Fruit fly (Drosophila melanogaster) whole organism, adult: Measurements from ENCODE around the gene tub.

Source experiments
- CG12768 ChIP-seq: fragments of 200-800 bp; sonication (Bioruptor generic); optimal IDR thresholded peaks from 2 replicates; lab custom pipeline; 2017; ENCODE audit warnings: missing biosample characterization, missing genetic modification characterization, mild to moderate bottlenecking, moderate library complexity, missing genetic modification reagents
- CG33017 ChIP-seq: fragments of 200-800 bp; sonication (Bioruptor generic); optimal IDR thresholded peaks from 2 replicates; lab custom pipeline; 2018; ENCODE audit warnings: missing biosample characterization, mild to moderate bottlenecking, missing genetic modification characterization, moderate library complexity
- CG7045 ChIP-seq: fragments of 200-800 bp; sonication (Bioruptor generic); optimal IDR thresholded peaks from 2 replicates; lab custom pipeline; 2017; ENCODE audit warnings: missing biosample characterization, mild to moderate bottlenecking, missing genetic modification characterization
- CG7101 ChIP-seq: fragments of 200-800 bp; sonication (Bioruptor generic); optimal IDR thresholded peaks from 2 replicates; lab custom pipeline; 2018; ENCODE audit warnings: missing biosample characterization, mild to moderate bottlenecking, missing genetic modification characterization, moderate library complexity
- Clk ChIP-seq: fragments of 200-800 bp; sonication (Bioruptor generic); optimal IDR thresholded peaks from 2 replicates; lab custom pipeline; 2017; ENCODE audit warnings: missing biosample characterization, missing genetic modification characterization
- Hr96 ChIP-seq: fragments of 200-800 bp; sonication (Bioruptor generic); optimal IDR thresholded peaks from 2 replicates; lab custom pipeline; 2016; ENCODE audit warnings: missing biosample characterization, missing genetic modification characterization
- Mnt ChIP-seq: fragments of 200-800 bp; sonication (Bioruptor generic); optimal IDR thresholded peaks from 2 replicates; lab custom pipeline; 2016; ENCODE audit warnings: missing biosample characterization, mild to moderate bottlenecking, missing genetic modification characterization
- cic ChIP-seq: fragments of 200-800 bp; sonication (Bioruptor generic); optimal IDR thresholded peaks from 2 replicates; lab custom pipeline; 2017; ENCODE audit warnings: missing biosample characterization, mild to moderate bottlenecking, missing genetic modification characterization, moderate library complexity
- cnc ChIP-seq, 2 experiments: fragments of >200 bp; optimal IDR thresholded peaks; 2 replicates each; lab custom pipeline; 2017
- kay ChIP-seq: fragments of 200-800 bp; sonication (Bioruptor generic); peaks from one replicate; lab custom pipeline; 2016; ENCODE audit warnings: missing biosample characterization, missing genetic modification characterization, borderline replicate concordance
- tj ChIP-seq: fragments of 200-800 bp; sonication (Bioruptor generic); optimal IDR thresholded peaks from 3 replicates; lab custom pipeline; 2017; ENCODE audit warnings: missing biosample characterization, mild to moderate bottlenecking, missing genetic modification characterization, moderate library complexity
- toe ChIP-seq: fragments of 200-800 bp; sonication (Bioruptor generic); optimal IDR thresholded peaks from 2 replicates; lab custom pipeline; 2016; ENCODE audit warnings: missing biosample characterization, missing genetic modification characterization

DNA sequence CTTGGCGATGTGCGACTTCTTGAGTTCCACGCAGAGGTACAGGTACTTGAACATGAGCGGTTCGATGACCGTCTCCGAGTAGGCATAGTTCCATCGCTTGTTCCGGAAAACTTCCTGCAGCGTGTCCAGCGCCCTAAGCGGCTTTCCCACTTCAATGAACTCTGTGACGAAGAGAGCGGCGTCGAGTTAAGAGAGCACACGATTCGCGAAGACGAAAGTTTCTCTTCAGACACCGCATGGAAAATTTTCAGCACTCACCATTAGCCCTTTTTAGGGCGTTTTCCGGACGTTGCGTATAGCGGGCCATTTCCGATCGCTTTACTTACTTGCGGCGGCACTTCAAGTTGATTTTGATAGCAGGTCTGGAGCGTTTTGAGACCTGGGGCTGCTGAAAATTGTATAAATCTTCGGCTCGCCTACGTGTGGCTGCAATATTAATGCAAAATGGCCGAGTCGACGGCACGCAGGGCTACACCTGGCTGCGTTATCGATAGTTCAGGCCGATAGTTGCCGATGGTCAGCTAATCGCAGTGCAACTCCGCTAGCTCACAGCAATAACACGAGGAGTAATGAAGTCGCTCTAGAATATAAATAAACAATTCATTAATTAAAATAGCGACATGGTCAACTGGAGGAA is 46.0 kb downstream of the tub start, which contains the start of the genes eIF3a and CG1074:
- TF ChIP-seq Clk (peak; percentile 57), CG7101 (peak; percentile 82), CG33017 (tag; lab: Kevin White, UChicago) (peak; percentile 27), kay (GFP tag; lab: Kevin White, UChicago) (no peak), cnc (optimal IDR thresholded peaks at IDR 0.05; lab: Kevin White, UChicago) (no peak), cic (GFP tag; lab: Kevin White, UChicago) (peak; percentile 38), CG12768 (peak; percentile 70), toe (GFP tag; lab: Kevin White, UChicago) (no peak), Hr96 (no peak), tj (peak; percentile 71), Mnt (peak; percentile 96), CG7045 (peak; percentile 61)
